Worm (Caenorhabditis elegans) whole organism, L1 larva: ENCODE data around the gene col-121.

Experiments used
- C04F5.9 ChIP-seq: sonication (generic microtip); optimal IDR thresholded peaks from 2 replicates; lab custom pipeline; 2016; ENCODE audit warnings: missing genetic modification characterization, missing compliant biosample characterization
- C34B4.2 ChIP-seq: sonication (generic microtip); optimal IDR thresholded peaks from 2 replicates; lab custom pipeline; 2017; ENCODE audit warnings: mild to moderate bottlenecking, missing genetic modification characterization, missing compliant biosample characterization
- F16B12.6 ChIP-seq: fragments of 150-350 bp; optimal IDR thresholded peaks from 2 replicates; lab custom pipeline; 2014; ENCODE audit warnings: missing biosample characterization, missing genetic modification characterization
- Y116A8C.19 ChIP-seq: sonication (generic microtip); optimal IDR thresholded peaks from 2 replicates; lab custom pipeline; 2016; ENCODE audit warnings: missing compliant biosample characterization, missing genetic modification characterization, borderline replicate concordance
- blmp-1 ChIP-seq: fragments of 150-350 bp; optimal IDR thresholded peaks from 2 replicates; lab custom pipeline; 2014; ENCODE audit warnings: missing biosample characterization, missing genetic modification characterization
- ceh-8 ChIP-seq: fragments of 200-800 bp; sonication (Bioruptor generic); optimal IDR thresholded peaks from 2 replicates; lab custom pipeline; 2018; ENCODE audit warnings: mild to moderate bottlenecking, missing genetic modification characterization, moderate library complexity, missing compliant biosample characterization
- ceh-82 ChIP-seq, 3 experiments: fragments of 150-350 bp in 1 of 3; sonication (generic microtip) in 2 of 3; optimal IDR thresholded peaks; 2 replicates each; lab custom pipeline; 2014 to 2017; ENCODE audit warnings: missing biosample characterization in 3 of 3, missing genetic modification characterization in 3 of 3
- dpl-1 ChIP-seq, 3 experiments: fragments of 150-350 bp in 2 of 3; sonication (generic microtip) in 1 of 3; optimal IDR thresholded peaks; 2 replicates each; lab custom pipeline; 2014 to 2017; ENCODE audit warnings: missing biosample characterization in 3 of 3, missing genetic modification characterization in 3 of 3, missing genetic modification reagents in 3 of 3
- efl-1 ChIP-seq, 4 experiments: fragments of 150-350 bp; optimal IDR thresholded peaks in 3 of 4; peaks in 1 of 4; 1 replicate in 1 of 4; 2 replicates in 3 of 4; lab custom pipeline; 2014; ENCODE audit warnings: missing biosample characterization in 2 of 4, missing genetic modification characterization in 2 of 4, missing genetic modification reagents in 2 of 4
- efl-3 ChIP-seq: fragments of 200-800 bp; sonication (Bioruptor generic); optimal IDR thresholded peaks from 2 replicates; lab custom pipeline; 2018; ENCODE audit warnings: mild to moderate bottlenecking, missing genetic modification characterization, missing compliant biosample characterization
- egl-13 ChIP-seq: sonication (generic microtip); optimal IDR thresholded peaks from 2 replicates; lab custom pipeline; 2016; ENCODE audit warnings: missing genotype, missing genetic modification reagents, missing genetic modification characterization, missing compliant biosample characterization
- egl-27 ChIP-seq, 2 experiments: fragments of 150-350 bp in 1 of 2; sonication (generic microtip); optimal IDR thresholded peaks; 3 replicates each; lab custom pipeline; 2017 to 2018; ENCODE audit warnings: missing biosample characterization in 2 of 2, missing genetic modification characterization in 2 of 2, missing genetic modification reagents in 2 of 2
- elt-2 ChIP-seq: sonication (generic microtip); optimal IDR thresholded peaks from 2 replicates; lab custom pipeline; 2016; ENCODE audit warnings: missing genetic modification characterization, mild to moderate bottlenecking, inconsistent platforms, missing compliant biosample characterization, missing genetic modification reagents
- elt-3 ChIP-seq, 6 experiments: fragments of 150-350 bp in 1 of 6; sonication (generic microtip); optimal IDR thresholded peaks; 2 replicates each; lab custom pipeline; 2017 to 2018; ENCODE audit warnings: missing biosample characterization in 6 of 6, missing genetic modification characterization in 6 of 6, inconsistent platforms in 1 of 6
- fkh-4 ChIP-seq: sonication (generic microtip); optimal IDR thresholded peaks from 2 replicates; lab custom pipeline; 2016; ENCODE audit warnings: missing compliant biosample characterization, missing genetic modification characterization, borderline replicate concordance
- fkh-8 ChIP-seq: sonication (generic microtip); optimal IDR thresholded peaks from 2 replicates; lab custom pipeline; 2016; ENCODE audit warnings: mild to moderate bottlenecking, missing genetic modification characterization, missing compliant biosample characterization
- fos-1 ChIP-seq: fragments of 150-350 bp; optimal IDR thresholded peaks from 2 replicates; lab custom pipeline; 2014; ENCODE audit warnings: missing biosample characterization, missing genetic modification characterization
- lin-14 ChIP-seq: fragments of 200-800 bp; sonication (Bioruptor generic); optimal IDR thresholded peaks from 2 replicates; lab custom pipeline; 2018; ENCODE audit warnings: mild to moderate bottlenecking, missing genetic modification characterization, moderate library complexity, missing compliant biosample characterization
- lin-35 ChIP-seq, 2 experiments: fragments of 150-350 bp; optimal IDR thresholded peaks; 2 replicates each; lab custom pipeline; 2014; ENCODE audit warnings: missing biosample characterization in 2 of 2, missing genetic modification characterization in 2 of 2, missing genetic modification reagents in 2 of 2
- lin-39 ChIP-seq: fragments of 150-350 bp; optimal IDR thresholded peaks from 2 replicates; lab custom pipeline; 2014; ENCODE audit warnings: missing biosample characterization, missing genetic modification reagents, missing genetic modification characterization
- mab-9 ChIP-seq: fragments of 200-800 bp; sonication (Bioruptor generic); IDR thresholded peaks from 2 replicates; pipeline ENCODE4 v1.3.6; 2022; ENCODE audit warnings: missing genetic modification reagents, missing genetic modification characterization, missing compliant biosample characterization
- mdl-1 ChIP-seq, 2 experiments: fragments of 150-350 bp; optimal IDR thresholded peaks; 2 replicates each; lab custom pipeline; 2014 to 2017; ENCODE audit warnings: missing biosample characterization in 2 of 2, missing genetic modification characterization in 2 of 2, inconsistent platforms in 1 of 2
- mep-1 ChIP-seq: fragments of 150-350 bp; optimal IDR thresholded peaks from 2 replicates; lab custom pipeline; 2014; ENCODE audit warnings: missing biosample characterization, missing genetic modification characterization
- nhr-11 ChIP-seq: fragments of 150-350 bp; optimal IDR thresholded peaks from 2 replicates; lab custom pipeline; 2014; ENCODE audit warnings: missing biosample characterization, missing genetic modification characterization
- nhr-12 ChIP-seq: sonication (generic microtip); optimal IDR thresholded peaks from 2 replicates; lab custom pipeline; 2017; ENCODE audit warnings: missing biosample characterization, missing genetic modification characterization
- nhr-19 ChIP-seq: fragments of 200-800 bp; sonication (Bioruptor generic); conservative IDR thresholded peaks from 2 replicates; pipeline ENCODE4 v1.3.6; 2022; ENCODE audit warnings: missing genetic modification characterization, missing compliant biosample characterization
- nhr-20 ChIP-seq: sonication (generic microtip); optimal IDR thresholded peaks from 2 replicates; lab custom pipeline; 2016; ENCODE audit warnings: mild to moderate bottlenecking, missing genetic modification characterization, missing compliant biosample characterization
- nhr-71 ChIP-seq: sonication (generic microtip); optimal IDR thresholded peaks from 2 replicates; lab custom pipeline; 2016; ENCODE audit warnings: mild to moderate bottlenecking, missing genetic modification characterization, moderate library complexity, missing compliant biosample characterization
- nhr-77 ChIP-seq: fragments of 150-350 bp; optimal IDR thresholded peaks from 2 replicates; lab custom pipeline; 2014; ENCODE audit warnings: missing biosample characterization, missing genetic modification characterization
- nhr-85 ChIP-seq: sonication (generic microtip); peaks from one replicate; lab custom pipeline; 2016; ENCODE audit warnings: missing genetic modification characterization, inconsistent platforms, missing compliant biosample characterization
- nhr-90 ChIP-seq: sonication (generic microtip); optimal IDR thresholded peaks from 2 replicates; lab custom pipeline; 2016; ENCODE audit warnings: mild to moderate bottlenecking, missing genetic modification characterization, missing compliant biosample characterization; ENCODE audit not compliant: poor library complexity
- pag-3 ChIP-seq: sonication (generic microtip); optimal IDR thresholded peaks from 2 replicates; lab custom pipeline; 2017; ENCODE audit warnings: missing genetic modification characterization, mild to moderate bottlenecking, missing compliant biosample characterization, antibody characterized with exemption, borderline replicate concordance; ENCODE audit not compliant: insufficient read depth
- rnt-1 ChIP-seq: sonication (generic microtip); optimal IDR thresholded peaks from 2 replicates; lab custom pipeline; 2016; ENCODE audit warnings: mild to moderate bottlenecking, missing genetic modification characterization, moderate library complexity, missing compliant biosample characterization
- skn-1 ChIP-seq: fragments of 150-350 bp; optimal IDR thresholded peaks from 2 replicates; lab custom pipeline; 2014; ENCODE audit warnings: missing biosample characterization, missing genetic modification characterization
- snpc-4 ChIP-seq: fragments of 150-350 bp; optimal IDR thresholded peaks from 2 replicates; lab custom pipeline; 2014; ENCODE audit warnings: missing biosample characterization, missing genetic modification characterization
- snu-23 ChIP-seq: sonication (generic microtip); optimal IDR thresholded peaks from 2 replicates; lab custom pipeline; 2016; ENCODE audit warnings: missing genetic modification characterization, missing compliant biosample characterization
- sox-4 ChIP-seq: sonication (generic microtip); optimal IDR thresholded peaks from 2 replicates; lab custom pipeline; 2016; ENCODE audit warnings: missing genetic modification characterization, missing compliant biosample characterization
- swsn-7 ChIP-seq: sonication (generic microtip); optimal IDR thresholded peaks from 2 replicates; lab custom pipeline; 2016; ENCODE audit warnings: missing genetic modification characterization, missing compliant biosample characterization
- tbx-2 ChIP-seq: sonication (generic microtip); optimal IDR thresholded peaks from 2 replicates; lab custom pipeline; 2016; ENCODE audit warnings: missing genetic modification characterization, missing compliant biosample characterization
- tlp-1 ChIP-seq: fragments of 150-350 bp; optimal IDR thresholded peaks from 2 replicates; lab custom pipeline; 2014; ENCODE audit warnings: missing biosample characterization, missing genetic modification characterization
- unc-130 ChIP-seq: fragments of 150-350 bp; optimal IDR thresholded peaks from 2 replicates; lab custom pipeline; 2017; ENCODE audit warnings: missing biosample characterization, missing genetic modification characterization, inconsistent platforms
- unc-86 ChIP-seq: sonication (generic microtip); optimal IDR thresholded peaks from 2 replicates; lab custom pipeline; 2016; ENCODE audit warnings: missing genetic modification characterization, missing compliant biosample characterization
- unc-98 ChIP-seq: fragments of 200-800 bp; sonication (Bioruptor generic); IDR thresholded peaks from 2 replicates; pipeline ENCODE4 v1.3.6; 2022; ENCODE audit warnings: missing genetic modification characterization, missing compliant biosample characterization
- xbp-1 ChIP-seq: sonication (generic microtip); optimal IDR thresholded peaks from 2 replicates; lab custom pipeline; 2016; ENCODE audit warnings: missing genetic modification characterization, missing compliant biosample characterization
- zag-1 ChIP-seq: fragments of 150-350 bp; optimal IDR thresholded peaks from 2 replicates; lab custom pipeline; 2014; ENCODE audit warnings: missing biosample characterization, missing genetic modification characterization
- ztf-4 ChIP-seq: fragments of 150-350 bp; optimal IDR thresholded peaks from 2 replicates; lab custom pipeline; 2014; ENCODE audit warnings: missing biosample characterization, missing genetic modification characterization

Gene col-121

DNA sequence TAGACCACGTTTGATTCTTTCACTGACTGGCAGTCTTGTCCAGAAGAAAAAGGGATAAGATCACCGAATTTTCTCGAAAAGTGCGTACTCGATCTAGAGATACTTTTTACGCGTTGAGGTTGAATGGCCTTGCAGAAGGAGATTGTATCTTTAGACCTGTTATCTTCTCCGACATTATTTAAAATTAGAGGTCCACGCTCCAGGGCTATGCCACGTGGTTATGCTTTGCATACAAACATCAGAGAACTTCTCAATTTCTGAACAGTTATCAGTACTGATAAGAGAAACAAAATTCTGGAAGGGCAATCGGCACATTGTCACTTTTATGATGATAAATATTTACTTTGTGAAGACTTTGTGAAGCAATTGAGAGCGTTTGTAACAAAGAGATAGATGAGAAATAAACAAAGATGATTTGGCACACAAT lies 46.1 kb upstream of the col-121 start (continued):
- TF ChIP-seq fkh-4 (no peak), lin-14 (GFP tag; lab: Kevin White, UChicago) (peak; percentile 82), egl-13 (tag; lab: Kevin White, UChicago) (no peak), nhr-71 (tag; lab: Kevin White, UChicago) (peak; percentile 90), zag-1 (tag; lab: Kevin White, UChicago) (no peak), nhr-12 (tag; lab: Kevin White, UChicago) (no peak), tlp-1 (tag; lab: Kevin White, UChicago) (no peak), xbp-1 (tag; lab: Kevin White, UChicago) (peak; percentile 12), C04F5.9 (peak; percentile 3), mab-9 (no peak), egl-27 (tag; optimal IDR thresholded peaks at IDR 0.05; lab: Kevin White, UChicago) (peak in 1 of 2 experiments; percentile 11), C34B4.2 (tag; lab: Kevin White, UChicago) (no peak), lin-39 (tag; lab: Kevin White, UChicago) (no peak), fkh-8 (tag; lab: Kevin White, UChicago) (no peak), snpc-4 (tag; lab: Kevin White, UChicago) (peak; percentile 61), efl-3 (GFP tag; lab: Kevin White, UChicago) (no peak), snu-23 (GFP tag; lab: Kevin White, UChicago) (peak; percentile 81), rnt-1 (peak; percentile 26), elt-2 (peak; percentile 92)
- TF ChIP-seq, all 84 proteins: peak for 30

DNA sequence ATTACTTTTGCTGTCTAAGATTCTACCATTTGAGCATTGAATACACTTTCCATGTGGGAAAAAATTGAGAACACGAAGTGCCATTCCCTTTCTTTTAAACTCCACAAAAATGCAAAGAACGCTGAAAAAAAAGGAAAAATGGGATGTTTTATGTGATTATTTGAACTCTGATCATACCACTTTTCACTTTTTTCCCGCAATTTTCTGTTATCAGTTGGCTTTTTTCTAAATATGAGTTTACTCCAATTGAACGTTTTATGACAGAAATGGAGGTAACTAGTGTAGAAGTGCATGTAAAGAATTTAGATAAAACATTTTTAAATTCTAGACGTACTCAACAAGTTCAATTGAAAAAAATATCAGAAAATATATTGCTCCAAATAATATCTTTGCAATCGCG lies 45.4 kb upstream of the col-121 start:
- TF ChIP-seq nhr-77 (tag; lab: Kevin White, UChicago): no peak
- peak; percentile 73 for TF ChIP-seq blmp-1 (tag; lab: Kevin White, UChicago)
- TF ChIP-seq, all 84 proteins: peak for 1

DNA sequence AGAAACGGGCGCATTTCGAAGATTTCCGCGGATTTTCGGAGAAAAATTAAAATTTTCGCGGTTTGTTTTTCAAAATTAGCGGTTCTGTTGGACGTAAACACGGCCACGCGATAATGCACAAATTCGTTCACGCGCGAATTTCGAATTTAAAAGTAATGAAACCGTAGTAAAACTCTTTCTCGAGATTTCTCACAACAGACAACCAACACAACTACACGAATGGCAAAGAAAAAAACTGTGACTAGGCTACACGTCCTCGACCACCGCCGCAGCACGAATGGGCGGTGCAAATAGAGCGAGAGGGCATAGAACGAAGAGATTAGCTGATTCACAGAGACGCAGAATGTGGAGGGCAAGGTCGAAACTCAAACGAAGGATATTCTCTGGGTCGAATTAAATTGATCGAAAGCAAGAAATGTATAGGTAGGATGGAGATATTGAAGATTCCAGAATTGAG lies 44.9 kb upstream of the col-121 start, which contains the start of gene idh-1:
idh-1 (minus strand) TSS at position 228 of the 457 bp plus-strand sequence.
- no peak for TF ChIP-seq sox-4 (tag; lab: Kevin White, UChicago)
- TF ChIP-seq skn-1 (tag; lab: Kevin White, UChicago): peak; percentile 12
- TF ChIP-seq nhr-20 (tag; lab: Kevin White, UChicago): peak; percentile 69
- TF ChIP-seq ztf-4: no peak
- TF ChIP-seq nhr-19 (GFP tag; lab: Robert Waterston, UW): no peak; the same call in 1 of the 2 replicates
- TF ChIP-seq fos-1 (tag; lab: Kevin White, UChicago): no peak
- TF ChIP-seq mep-1 (tag; lab: Kevin White, UChicago): peak; percentile 74
- no peak for TF ChIP-seq egl-13 (tag; lab: Kevin White, UChicago)
- TF ChIP-seq ceh-82 (tag; optimal IDR thresholded peaks at IDR 0.05; lab: Kevin White, UChicago): peak in 2 of 3 experiments; percentile 10 to 14
- peak; percentile 45 for TF ChIP-seq xbp-1 (tag; lab: Kevin White, UChicago)
- peak; percentile 80 to 88 for TF ChIP-seq efl-1 (optimal IDR thresholded peaks at IDR 0.05; lab: Kevin White, UChicago)
- TF ChIP-seq efl-1 (GFP tag; optimal IDR thresholded peaks at IDR 0.05 in 1 of 2; lab: Kevin White, UChicago): peak; percentile 87 to 98
- TF ChIP-seq Y116A8C.19 (tag; lab: Kevin White, UChicago): no peak
- no peak for TF ChIP-seq egl-27 (tag; optimal IDR thresholded peaks at IDR 0.05; lab: Kevin White, UChicago)
- TF ChIP-seq blmp-1 (tag; lab: Kevin White, UChicago): peak; percentile 33
- TF ChIP-seq ceh-8: no peak
- no peak for TF ChIP-seq nhr-11 (tag; lab: Kevin White, UChicago)
- no peak for TF ChIP-seq unc-130 (tag; lab: Kevin White, UChicago)
- TF ChIP-seq dpl-1 (GFP tag; optimal IDR thresholded peaks at IDR 0.05; lab: Kevin White, UChicago): peak; percentile 72 to 85 (median 74)
- peak; percentile 13 for TF ChIP-seq swsn-7
- peak; percentile 65 for TF ChIP-seq F16B12.6
- TF ChIP-seq fkh-8 (tag; lab: Kevin White, UChicago): no peak
- TF ChIP-seq pag-3 (tag; lab: Kevin White, UChicago): no peak
- peak; percentile 81 for TF ChIP-seq nhr-85 (tag; lab: Kevin White, UChicago)
- TF ChIP-seq snpc-4 (tag; lab: Kevin White, UChicago): peak; percentile 77
- peak in 2 of 6 experiments; percentile 20 to 66 for TF ChIP-seq elt-3 (tag; optimal IDR thresholded peaks at IDR 0.05; lab: Kevin White, UChicago)
- TF ChIP-seq tbx-2 (tag; lab: Kevin White, UChicago): peak; percentile 16
- peak; percentile 23 for TF ChIP-seq nhr-90 (tag; lab: Kevin White, UChicago)
- no peak for TF ChIP-seq C04F5.9
- TF ChIP-seq nhr-71 (tag; lab: Kevin White, UChicago): peak; percentile 75
- TF ChIP-seq lin-35 (GFP tag; optimal IDR thresholded peaks at IDR 0.05; lab: Kevin White, UChicago): peak; percentile 61 to 88
- TF ChIP-seq unc-98: no peak
- no peak for TF ChIP-seq unc-86 (tag; lab: Kevin White, UChicago)
- TF ChIP-seq mdl-1 (tag; optimal IDR thresholded peaks at IDR 0.05; lab: Kevin White, UChicago): peak in 1 of 2 experiments; percentile 31
- TF ChIP-seq efl-3 (GFP tag; lab: Kevin White, UChicago): no peak
- TF ChIP-seq lin-39 (tag; lab: Kevin White, UChicago): no peak
- TF ChIP-seq rnt-1: peak; percentile 59
